Worm (Caenorhabditis elegans) whole organism, L2 larva: ENCODE results near the gene sre-41.
A peak's percentile ranks its signal among the peaks of the same experiment; 100 is the strongest.

Experiments
- C34F6.9 ChIP-seq: fragments of 150-350 bp; optimal IDR thresholded peaks from 2 replicates; lab custom pipeline; 2014; ENCODE audit warnings: missing biosample characterization, missing genetic modification characterization
- F13H6.1 ChIP-seq: sonication (generic microtip); optimal IDR thresholded peaks from 2 replicates; lab custom pipeline; 2016; ENCODE audit warnings: missing genetic modification characterization, missing compliant biosample characterization
- R02D3.7 ChIP-seq: fragments of 150-350 bp; optimal IDR thresholded peaks from 2 replicates; lab custom pipeline; 2014; ENCODE audit warnings: missing biosample characterization, missing genetic modification characterization
- Y55F3AM.14 ChIP-seq: fragments of 200-800 bp; sonication (Bioruptor generic); optimal IDR thresholded peaks from 2 replicates; lab custom pipeline; 2018; ENCODE audit warnings: mild to moderate bottlenecking, missing genetic modification characterization, missing compliant biosample characterization
- ZK546.5 ChIP-seq: sonication (generic microtip); optimal IDR thresholded peaks from 2 replicates; lab custom pipeline; 2017; ENCODE audit warnings: missing biosample characterization, missing genetic modification characterization
- aly-2 ChIP-seq: fragments of 150-350 bp; optimal IDR thresholded peaks from 2 replicates; lab custom pipeline; 2014; ENCODE audit warnings: missing biosample characterization, missing genetic modification characterization
- blmp-1 ChIP-seq: sonication (generic microtip); optimal IDR thresholded peaks from 2 replicates; lab custom pipeline; 2017; ENCODE audit warnings: missing genetic modification characterization, mild to moderate bottlenecking, missing compliant biosample characterization, antibody characterized with exemption, moderate library complexity; ENCODE audit not compliant: insufficient read depth
- ceh-16 ChIP-seq: fragments of 150-350 bp; optimal IDR thresholded peaks from 2 replicates; lab custom pipeline; 2014; ENCODE audit warnings: missing biosample characterization, missing genetic modification characterization
- ceh-82 ChIP-seq: fragments of 150-350 bp; optimal IDR thresholded peaks from 2 replicates; lab custom pipeline; 2014; ENCODE audit warnings: missing biosample characterization, missing genetic modification characterization
- crh-2 ChIP-seq: sonication (generic microtip); optimal IDR thresholded peaks from 2 replicates; lab custom pipeline; 2017; ENCODE audit warnings: missing biosample characterization, missing genetic modification characterization
- dmd-4 ChIP-seq: sonication (generic microtip); optimal IDR thresholded peaks from 2 replicates; lab custom pipeline; 2017; ENCODE audit warnings: missing biosample characterization, missing genetic modification characterization
- egl-27 ChIP-seq: sonication (generic microtip); optimal IDR thresholded peaks from 3 replicates; lab custom pipeline; 2017; ENCODE audit warnings: missing biosample characterization, missing genetic modification reagents, missing genetic modification characterization
- elt-3 ChIP-seq: sonication (generic microtip); optimal IDR thresholded peaks from 2 replicates; lab custom pipeline; 2017; ENCODE audit warnings: missing biosample characterization, missing genetic modification characterization
- gmeb-1 ChIP-seq: fragments of 150-350 bp; optimal IDR thresholded peaks from 2 replicates; lab custom pipeline; 2014; ENCODE audit warnings: missing biosample characterization, missing genetic modification characterization
- lin-11 ChIP-seq: fragments of 150-350 bp; sonication (generic microtip); optimal IDR thresholded peaks from 2 replicates; lab custom pipeline; 2014; ENCODE audit warnings: missing biosample characterization, missing genetic modification characterization, inconsistent platforms, mixed read lengths
- lin-39 ChIP-seq: fragments of 150-350 bp; optimal IDR thresholded peaks from 2 replicates; lab custom pipeline; 2014; ENCODE audit warnings: missing biosample characterization, missing genetic modification reagents, missing genetic modification characterization
- mab-5 ChIP-seq: fragments of 150-350 bp; optimal IDR thresholded peaks from 2 replicates; lab custom pipeline; 2014; ENCODE audit warnings: missing biosample characterization, missing genetic modification characterization
- mbf-1 ChIP-seq: sonication (generic microtip); optimal IDR thresholded peaks from 2 replicates; lab custom pipeline; 2017; ENCODE audit warnings: missing biosample characterization, missing genetic modification characterization
- mdl-1 ChIP-seq, 2 experiments: fragments of 150-350 bp in 1 of 2; sonication (generic microtip) in 1 of 2; optimal IDR thresholded peaks; 2 replicates each; lab custom pipeline; 2017; ENCODE audit warnings: missing biosample characterization in 2 of 2, missing genetic modification characterization in 2 of 2
- nhr-10 ChIP-seq: sonication (generic microtip); optimal IDR thresholded peaks from 2 replicates; lab custom pipeline; 2017; ENCODE audit warnings: missing biosample characterization, missing genetic modification characterization
- nhr-12 ChIP-seq: fragments of 150-350 bp; optimal IDR thresholded peaks from 2 replicates; lab custom pipeline; 2014; ENCODE audit warnings: missing biosample characterization, missing genetic modification characterization
- nhr-129 ChIP-seq: fragments of 150-350 bp; optimal IDR thresholded peaks from 2 replicates; lab custom pipeline; 2014; ENCODE audit warnings: missing biosample characterization, missing genetic modification characterization
- nhr-21 ChIP-seq: fragments of 150-350 bp; optimal IDR thresholded peaks from 2 replicates; lab custom pipeline; 2014; ENCODE audit warnings: missing biosample characterization, missing genetic modification characterization
- nhr-6 ChIP-seq: fragments of 150-350 bp; optimal IDR thresholded peaks from 2 replicates; lab custom pipeline; 2014; ENCODE audit warnings: missing biosample characterization, missing genetic modification characterization
- nhr-77 ChIP-seq: fragments of 150-350 bp; optimal IDR thresholded peaks from 2 replicates; lab custom pipeline; 2014; ENCODE audit warnings: missing biosample characterization, missing genetic modification characterization
- peb-1 ChIP-seq: fragments of 150-350 bp; optimal IDR thresholded peaks from 2 replicates; lab custom pipeline; 2014; ENCODE audit warnings: missing biosample characterization, missing genetic modification characterization
- skn-1 ChIP-seq: sonication (generic microtip); optimal IDR thresholded peaks from 2 replicates; lab custom pipeline; 2017; ENCODE audit warnings: missing biosample characterization, missing genetic modification characterization
- sma-3 ChIP-seq: sonication (generic microtip); optimal IDR thresholded peaks from 2 replicates; lab custom pipeline; 2016; ENCODE audit warnings: missing genetic modification reagents, missing genetic modification characterization, missing compliant biosample characterization
- unc-39 ChIP-seq: fragments of 150-350 bp; optimal IDR thresholded peaks from 2 replicates; lab custom pipeline; 2014; ENCODE audit warnings: missing biosample characterization, missing genetic modification characterization
- unc-55 ChIP-seq: fragments of 150-350 bp; sonication (generic microtip); optimal IDR thresholded peaks from 3 replicates; lab custom pipeline; 2014; ENCODE audit warnings: missing biosample characterization, missing genetic modification reagents, missing genetic modification characterization
- unc-62 ChIP-seq: fragments of 150-350 bp; optimal IDR thresholded peaks from 2 replicates; lab custom pipeline; 2014; ENCODE audit warnings: missing biosample characterization, missing genetic modification reagents, missing genetic modification characterization
- zag-1 ChIP-seq: fragments of 150-350 bp; optimal IDR thresholded peaks from 2 replicates; lab custom pipeline; 2014; ENCODE audit warnings: missing biosample characterization, missing genetic modification characterization
- ztf-1 ChIP-seq: fragments of 200-800 bp; sonication (Bioruptor generic); conservative IDR thresholded peaks from 2 replicates; pipeline ENCODE4 v1.3.6; 2022; ENCODE audit warnings: missing genetic modification characterization, missing compliant biosample characterization
- ztf-11 ChIP-seq: sonication (generic microtip); optimal IDR thresholded peaks from 2 replicates; lab custom pipeline; 2017; ENCODE audit warnings: missing biosample characterization, missing genetic modification characterization
- ztf-4 ChIP-seq: fragments of 150-350 bp; optimal IDR thresholded peaks from 2 replicates; lab custom pipeline; 2014; ENCODE audit warnings: missing biosample characterization, missing genetic modification characterization

Gene sre-41

DNA sequence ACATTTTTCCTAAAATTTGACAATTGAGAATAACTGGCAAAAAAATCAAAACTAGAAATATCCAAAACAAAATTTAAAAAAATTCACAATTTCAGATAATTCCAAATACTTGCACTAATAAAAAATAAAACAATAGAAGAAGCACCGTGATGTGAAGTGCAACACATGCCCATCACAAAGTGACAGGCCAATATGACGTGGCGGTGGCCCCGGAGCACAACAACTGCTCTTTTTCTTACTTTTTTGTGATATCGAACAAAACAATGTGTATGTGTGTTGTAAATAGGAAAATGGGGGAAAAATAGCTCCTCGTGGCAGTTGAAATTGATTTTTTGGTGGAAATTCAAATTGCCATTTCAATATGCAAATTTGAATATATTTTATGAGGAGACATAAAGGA is 34.3 kb upstream of the sre-41 start:
- TF ChIP-seq lin-39: no peak
- TF ChIP-seq R02D3.7: no peak
- TF ChIP-seq crh-2 (tag; lab: Kevin White, UChicago): peak; percentile 60
- TF ChIP-seq ztf-4 (tag; lab: Kevin White, UChicago): no peak
- no peak for TF ChIP-seq nhr-10 (tag; lab: Kevin White, UChicago)
- no peak for TF ChIP-seq unc-62 (GFP tag; lab: Kevin White, UChicago)
- TF ChIP-seq ztf-11: no peak
- TF ChIP-seq gmeb-1: no peak
- no peak for TF ChIP-seq nhr-21
- TF ChIP-seq nhr-129 (tag; lab: Kevin White, UChicago): peak; percentile 34
- TF ChIP-seq C34F6.9 (tag; lab: Kevin White, UChicago): peak; percentile 33
- no peak for TF ChIP-seq ZK546.5 (tag; lab: Kevin White, UChicago)
- TF ChIP-seq skn-1 (tag; lab: Kevin White, UChicago): no peak

DNA sequence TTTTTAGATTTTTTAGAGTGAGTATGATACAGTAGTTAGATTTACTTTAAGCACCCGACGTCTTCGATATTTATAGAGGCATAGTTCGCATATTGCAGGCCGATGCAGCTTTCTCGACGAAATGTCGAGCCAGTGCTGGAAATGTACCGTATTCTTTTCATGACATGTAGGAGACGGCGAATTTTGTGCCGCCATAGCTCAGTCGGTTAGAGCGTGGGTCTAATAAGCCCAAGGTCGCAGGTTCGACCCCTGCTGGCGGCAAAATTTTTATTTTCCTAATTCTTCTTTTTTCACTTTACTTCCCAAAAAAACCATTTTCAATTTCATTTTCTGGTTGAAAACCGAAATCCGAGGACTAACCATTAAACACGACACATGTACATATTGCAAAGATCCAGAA is 25.8 kb upstream of the sre-41 start:
- no peak for TF ChIP-seq Y55F3AM.14 (GFP tag; lab: Kevin White, UChicago)
- TF ChIP-seq elt-3: no peak
- TF ChIP-seq unc-62 (GFP tag; lab: Kevin White, UChicago): no peak
- TF ChIP-seq zag-1 (tag; lab: Kevin White, UChicago): no peak
- no peak for TF ChIP-seq mbf-1 (tag; lab: Kevin White, UChicago)
- no peak for TF ChIP-seq F13H6.1 (tag; lab: Kevin White, UChicago)
- no peak for TF ChIP-seq crh-2 (tag; lab: Kevin White, UChicago)
- no peak for TF ChIP-seq blmp-1 (tag; lab: Kevin White, UChicago)
- TF ChIP-seq ceh-82 (tag; lab: Kevin White, UChicago): no peak

DNA sequence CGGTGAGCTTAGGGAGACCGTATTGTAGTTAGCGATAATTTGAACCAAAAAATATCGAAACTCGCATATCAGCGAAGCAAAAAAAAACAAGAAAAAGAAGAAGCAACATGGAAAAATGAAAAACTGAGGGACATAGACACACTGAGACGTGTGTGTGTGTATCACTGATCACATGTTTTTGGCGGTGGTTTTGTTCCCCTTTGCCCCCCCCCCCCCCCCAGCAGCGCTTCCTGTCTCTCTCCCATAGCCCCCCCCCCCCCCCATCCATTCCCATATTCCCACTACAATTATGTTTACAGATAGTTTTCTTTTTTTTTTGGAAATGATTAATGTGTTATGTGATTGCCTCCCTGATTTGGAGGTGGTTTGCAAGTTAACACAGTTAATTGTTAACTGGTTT is 18.9 kb upstream of the sre-41 start:
- TF ChIP-seq nhr-6 (tag; lab: Kevin White, UChicago) (no peak), mbf-1 (tag; lab: Kevin White, UChicago) (no peak), egl-27 (tag; lab: Kevin White, UChicago) (no peak), blmp-1 (tag; lab: Kevin White, UChicago) (no peak), elt-3 (no peak), dmd-4 (tag; lab: Kevin White, UChicago) (no peak), skn-1 (tag; lab: Kevin White, UChicago) (no peak), F13H6.1 (tag; lab: Kevin White, UChicago) (no peak), nhr-21 (no peak), ceh-16 (no peak), unc-55 (GFP tag; lab: Kevin White, UChicago) (no peak), lin-11 (no peak), unc-62 (GFP tag; lab: Kevin White, UChicago) (no peak), gmeb-1 (no peak), mdl-1 (tag; optimal IDR thresholded peaks at IDR 0.05; lab: Kevin White, UChicago) (no peak), unc-39 (tag; lab: Kevin White, UChicago) (no peak), aly-2 (tag; lab: Kevin White, UChicago) (no peak)

DNA sequence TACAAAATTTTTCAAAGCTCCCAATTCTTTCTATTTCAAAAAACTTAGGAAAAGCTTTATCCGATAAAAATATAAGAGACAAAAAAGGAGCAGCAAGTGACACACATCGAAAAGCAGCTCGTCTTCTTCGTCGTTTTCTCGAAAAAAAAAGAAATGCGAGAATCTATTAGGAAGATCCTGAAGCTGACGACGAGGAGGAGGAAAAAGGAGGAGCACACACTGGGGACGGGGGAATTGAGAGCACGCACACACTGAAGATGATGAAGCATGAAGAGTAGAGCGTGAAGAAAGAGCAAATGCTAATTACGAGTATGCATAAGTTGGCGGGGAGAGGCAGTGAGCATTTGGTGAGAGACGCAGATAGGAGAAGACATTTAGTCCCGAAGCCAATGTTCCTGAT is 14.2 kb upstream of the sre-41 start:
- TF ChIP-seq nhr-129 (tag; lab: Kevin White, UChicago) (peak; percentile 32), unc-62 (GFP tag; lab: Kevin White, UChicago) (no peak), unc-55 (GFP tag; lab: Kevin White, UChicago) (peak; percentile 25), aly-2 (tag; lab: Kevin White, UChicago) (no peak), zag-1 (tag; lab: Kevin White, UChicago) (peak; percentile 50)

DNA sequence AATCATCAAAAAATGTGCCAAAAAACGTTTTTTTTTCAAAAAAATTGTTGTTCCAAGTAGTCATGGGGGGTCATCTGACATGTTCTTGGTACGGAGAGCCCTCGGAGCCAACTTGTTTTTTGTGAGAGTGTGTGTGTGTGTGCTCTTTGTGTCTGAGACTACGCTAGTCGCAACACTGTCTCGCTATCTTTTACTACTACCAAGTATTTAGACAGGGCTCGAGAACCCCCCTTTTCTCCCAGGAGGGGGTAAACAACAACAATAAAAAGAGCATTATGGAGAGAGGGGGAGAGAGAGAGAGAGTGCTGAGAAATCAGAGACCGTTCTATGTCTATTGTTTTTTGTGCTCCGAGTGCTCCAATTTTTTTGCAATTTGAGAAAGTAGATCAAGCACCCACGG is 9.3 kb upstream of the sre-41 start:
- no peak for TF ChIP-seq mbf-1 (tag; lab: Kevin White, UChicago)
- no peak for TF ChIP-seq ztf-1 (GFP tag; lab: Robert Waterston, UW)
- TF ChIP-seq nhr-129 (tag; lab: Kevin White, UChicago): peak; percentile 59

DNA sequence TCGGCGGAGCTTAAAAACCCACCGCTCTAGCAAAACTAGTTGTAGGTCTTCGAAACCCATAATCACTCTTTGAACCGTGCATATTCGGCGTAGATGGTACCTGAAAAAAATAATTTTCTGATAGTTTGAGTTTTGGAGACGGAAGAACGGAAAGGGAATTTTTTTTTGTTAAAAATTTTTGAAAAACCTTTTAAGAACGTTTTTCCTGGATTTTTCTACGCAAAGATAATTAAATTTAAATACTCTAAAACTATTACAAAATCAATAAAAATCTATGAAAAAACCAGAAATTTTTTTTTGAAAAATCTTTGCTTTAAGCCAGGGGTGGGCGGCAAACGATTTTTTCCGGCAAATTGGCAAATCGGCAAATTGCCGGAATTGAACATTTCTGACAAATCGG is 8.7 kb upstream of the sre-41 start, which contains the start of gene marc-5:
TSS of gene marc-5 (minus strand) at position 101 of the 400 bp plus-strand sequence.
- no peak for TF ChIP-seq mab-5 (tag; lab: Kevin White, UChicago)
- no peak for TF ChIP-seq unc-62 (GFP tag; lab: Kevin White, UChicago)
- no peak for TF ChIP-seq unc-39 (tag; lab: Kevin White, UChicago)
- TF ChIP-seq blmp-1 (tag; lab: Kevin White, UChicago): no peak
- TF ChIP-seq sma-3: no peak
- TF ChIP-seq nhr-77 (tag; lab: Kevin White, UChicago): no peak
- TF ChIP-seq peb-1: no peak
- TF ChIP-seq Y55F3AM.14 (GFP tag; lab: Kevin White, UChicago): no peak
- no peak for TF ChIP-seq ztf-11
- TF ChIP-seq nhr-129 (tag; lab: Kevin White, UChicago): no peak
- no peak for TF ChIP-seq nhr-12 (tag; lab: Kevin White, UChicago)
